Fruit fly (Drosophila melanogaster): ENCODE data around the gene CG31010.

dm6 chr3R:30714395-30714794 is 8.5 kb upstream of the CG31010 start:
- no peak for TF ChIP-seq CG3919 (GFP tag; optimal IDR thresholded peaks at IDR 0.05)
- peak; percentile 74 for TF ChIP-seq eg (GFP tag; IDR thresholded peaks at IDR 0.05)
- TF ChIP-seq net (GFP tag; optimal IDR thresholded peaks at IDR 0.05), result no peak
- TF ChIP-seq Sox15 (GFP tag; optimal IDR thresholded peaks at IDR 0.05), result no peak

Measured in whole organism, prepupa.